Worm (Caenorhabditis elegans) whole organism, young adult: ENCODE measurements around the gene prk-1.

ENCODE experiments used
- B0261.1 ChIP-seq: sonication (generic microtip); optimal IDR thresholded peaks from 2 replicates; lab custom pipeline; 2016; ENCODE audit warnings: mild to moderate bottlenecking, missing genetic modification characterization, moderate library complexity, missing compliant biosample characterization
- D2030.7 ChIP-seq: fragments of 200-800 bp; sonication (Bioruptor generic); IDR thresholded peaks from 2 replicates; pipeline ENCODE4 v1.3.6; 2022; ENCODE audit warnings: missing genetic modification reagents, missing genetic modification characterization, missing compliant biosample characterization
- F10E7.11 ChIP-seq: sonication (generic microtip); optimal IDR thresholded peaks from 2 replicates; lab custom pipeline; 2017; ENCODE audit warnings: mild to moderate bottlenecking, missing genetic modification characterization, moderate library complexity, missing compliant biosample characterization
- F22D6.2 ChIP-seq: sonication (generic microtip); optimal IDR thresholded peaks from 2 replicates; lab custom pipeline; 2016; ENCODE audit warnings: mild to moderate bottlenecking, missing genetic modification characterization, missing compliant biosample characterization
- F23B12.7 ChIP-seq: sonication (generic microtip); optimal IDR thresholded peaks from 2 replicates; lab custom pipeline; 2017; ENCODE audit warnings: missing genetic modification characterization, mild to moderate bottlenecking, missing compliant biosample characterization, antibody characterized with exemption, moderate library complexity; ENCODE audit not compliant: insufficient read depth
- F33H1.4 ChIP-seq: fragments of 200-800 bp; sonication (Bioruptor generic); IDR thresholded peaks from 2 replicates; pipeline ENCODE4 v1.3.6; 2022; ENCODE audit warnings: missing genetic modification reagents, missing genetic modification characterization, missing compliant biosample characterization
- F39B2.1 ChIP-seq: fragments of 200-800 bp; sonication (Bioruptor generic); IDR thresholded peaks from 2 replicates; pipeline ENCODE4 v1.3.6; 2022; ENCODE audit warnings: missing genetic modification reagents, missing genetic modification characterization, missing compliant biosample characterization
- F52B5.7 ChIP-seq: sonication (generic microtip); optimal IDR thresholded peaks from 2 replicates; lab custom pipeline; 2016; ENCODE audit warnings: mild to moderate bottlenecking, missing genetic modification characterization, missing compliant biosample characterization
- K11D2.4 ChIP-seq: fragments of 200-800 bp; sonication (Bioruptor generic); IDR thresholded peaks from 2 replicates; pipeline ENCODE4 v1.3.6; 2022; ENCODE audit warnings: missing genetic modification reagents, missing genetic modification characterization, missing compliant biosample characterization
- K12H6.12 ChIP-seq: fragments of 200-800 bp; sonication (Bioruptor generic); optimal IDR thresholded peaks from 2 replicates; lab custom pipeline; 2018; ENCODE audit warnings: mild to moderate bottlenecking, missing genetic modification characterization, missing compliant biosample characterization
- Y53F4B.3 ChIP-seq: fragments of 200-800 bp; sonication (Bioruptor generic); IDR thresholded peaks from 2 replicates; pipeline ENCODE4 v1.3.6; 2022; ENCODE audit warnings: missing genetic modification reagents, missing genetic modification characterization, missing compliant biosample characterization
- ama-1 ChIP-seq, 3 experiments: fragments of 150-350 bp in 1 of 3; sonication (generic microtip) in 2 of 3; optimal IDR thresholded peaks; 2 replicates each; lab custom pipeline; 2014 to 2018; ENCODE audit warnings: missing biosample characterization in 2 of 3, missing genetic modification characterization in 2 of 3, missing genetic modification reagents in 2 of 3
- athp-1 ChIP-seq: sonication (generic microtip); optimal IDR thresholded peaks from 2 replicates; lab custom pipeline; 2017; ENCODE audit warnings: mild to moderate bottlenecking, missing genetic modification characterization, missing compliant biosample characterization
- attf-3 ChIP-seq: fragments of 200-800 bp; sonication (Bioruptor generic); conservative IDR thresholded peaks from 2 replicates; pipeline ENCODE4 v1.3.6; 2022; ENCODE audit warnings: missing genetic modification reagents, missing genetic modification characterization, missing compliant biosample characterization
- attf-6 ChIP-seq: fragments of 200-800 bp; sonication (Bioruptor generic); IDR thresholded peaks from 2 replicates; pipeline ENCODE4 v1.3.6; 2022; ENCODE audit warnings: missing genetic modification reagents, missing genetic modification characterization, missing compliant biosample characterization
- ceh-40 ChIP-seq: fragments of 200-800 bp; sonication (Bioruptor generic); IDR thresholded peaks from 2 replicates; pipeline ENCODE4 v1.3.6; 2022; ENCODE audit warnings: missing genetic modification characterization, missing compliant biosample characterization
- ceh-58 ChIP-seq: fragments of 200-800 bp; sonication (Bioruptor generic); IDR thresholded peaks from 2 replicates; pipeline ENCODE4 v1.3.6; 2022; ENCODE audit warnings: missing genetic modification characterization, missing compliant biosample characterization
- ceh-91 ChIP-seq: fragments of 200-800 bp; sonication (Bioruptor generic); IDR thresholded peaks from 2 replicates; pipeline ENCODE4 v1.3.6; 2022; ENCODE audit warnings: missing genetic modification reagents, missing genetic modification characterization, missing compliant biosample characterization
- dpff-1 ChIP-seq: sonication (generic microtip); optimal IDR thresholded peaks from 2 replicates; lab custom pipeline; 2017; ENCODE audit warnings: mild to moderate bottlenecking, missing genetic modification characterization, missing compliant biosample characterization
- efl-1 ChIP-seq: fragments of 150-350 bp; optimal IDR thresholded peaks from 2 replicates; lab custom pipeline; 2014; ENCODE audit warnings: missing biosample characterization, missing genetic modification reagents, missing genetic modification characterization
- egl-18 ChIP-seq: fragments of 200-800 bp; sonication (Bioruptor generic); IDR thresholded peaks from 2 replicates; pipeline ENCODE4 v1.3.6; 2022; ENCODE audit warnings: missing genetic modification reagents, missing genetic modification characterization, missing compliant biosample characterization
- egl-44 ChIP-seq: fragments of 200-800 bp; sonication (Bioruptor generic); IDR thresholded peaks from 2 replicates; pipeline ENCODE4 v1.3.6; 2022; ENCODE audit warnings: missing genetic modification reagents, missing genetic modification characterization, missing compliant biosample characterization
- ekl-4 ChIP-seq: fragments of 200-800 bp; sonication (Bioruptor generic); IDR thresholded peaks from 2 replicates; pipeline ENCODE4 v1.3.6; 2022; ENCODE audit warnings: missing genetic modification reagents, missing genetic modification characterization, missing compliant biosample characterization
- fkh-3 ChIP-seq: sonication (generic microtip); optimal IDR thresholded peaks from 2 replicates; lab custom pipeline; 2016; ENCODE audit warnings: mild to moderate bottlenecking, missing genetic modification characterization, missing compliant biosample characterization
- hmg-1.2 ChIP-seq: fragments of 200-800 bp; sonication (Bioruptor generic); IDR thresholded peaks from 2 replicates; pipeline ENCODE4 v1.3.6; 2022; ENCODE audit warnings: missing genetic modification reagents, missing genetic modification characterization, missing compliant biosample characterization
- hsf-1 ChIP-seq: fragments of 200-800 bp; sonication (Bioruptor generic); IDR thresholded peaks from 2 replicates; pipeline ENCODE4 v1.3.6; 2022; ENCODE audit warnings: missing genetic modification reagents, missing genetic modification characterization, missing compliant biosample characterization
- lag-1 ChIP-seq: fragments of 200-800 bp; sonication (Bioruptor generic); IDR thresholded peaks from 2 replicates; pipeline ENCODE4 v1.3.6; 2022; ENCODE audit warnings: missing genetic modification reagents, missing genetic modification characterization, missing compliant biosample characterization
- let-526 ChIP-seq: fragments of 200-800 bp; sonication (Bioruptor generic); IDR thresholded peaks from 2 replicates; pipeline ENCODE4 v1.3.6; 2022; ENCODE audit warnings: missing genetic modification reagents, missing genetic modification characterization, missing compliant biosample characterization
- let-607 ChIP-seq, 2 experiments: fragments of 200-800 bp in 1 of 2; sonication (Bioruptor generic) in 1 of 2; sonication (generic microtip) in 1 of 2; optimal IDR thresholded peaks; 2 replicates each; lab custom pipeline; 2016 to 2018; ENCODE audit warnings: mild to moderate bottlenecking in 2 of 2, missing compliant biosample characterization in 2 of 2, missing genetic modification characterization in 2 of 2, moderate library complexity in 2 of 2, missing genotype in 1 of 2
- lin-26 ChIP-seq: fragments of 200-800 bp; sonication (Bioruptor generic); IDR thresholded peaks from 2 replicates; pipeline ENCODE4 v1.3.6; 2022; ENCODE audit warnings: missing genetic modification reagents, missing genetic modification characterization, missing compliant biosample characterization
- lin-35 ChIP-seq, 3 experiments: fragments of 150-350 bp in 2 of 3; sonication (generic microtip) in 1 of 3; optimal IDR thresholded peaks; 2 replicates each; lab custom pipeline; 2014 to 2018; ENCODE audit warnings: missing biosample characterization in 3 of 3, missing genetic modification characterization in 3 of 3, missing genetic modification reagents in 3 of 3
- lir-1 ChIP-seq: fragments of 200-800 bp; sonication (Bioruptor generic); conservative IDR thresholded peaks from 2 replicates; pipeline ENCODE4 v1.3.6; 2022; ENCODE audit warnings: missing genetic modification reagents, missing genetic modification characterization, missing compliant biosample characterization
- madf-10 ChIP-seq: sonication (generic microtip); optimal IDR thresholded peaks from 2 replicates; lab custom pipeline; 2016; ENCODE audit warnings: mild to moderate bottlenecking, missing genetic modification characterization, missing compliant biosample characterization
- madf-6 ChIP-seq: fragments of 200-800 bp; sonication (Bioruptor generic); IDR thresholded peaks from 2 replicates; pipeline ENCODE4 v1.3.6; 2022; ENCODE audit warnings: missing genetic modification reagents, missing genetic modification characterization, missing compliant biosample characterization
- madf-8 ChIP-seq: fragments of 200-800 bp; sonication (Bioruptor generic); conservative IDR thresholded peaks from 2 replicates; pipeline ENCODE4 v1.3.6; 2022; ENCODE audit warnings: missing genetic modification reagents, missing genetic modification characterization, missing compliant biosample characterization
- nfya-2 ChIP-seq: fragments of 200-800 bp; sonication (Bioruptor generic); IDR thresholded peaks from 2 replicates; pipeline ENCODE4 v1.3.6; 2022; ENCODE audit warnings: missing genetic modification reagents, missing genetic modification characterization, missing compliant biosample characterization
- nhr-179 ChIP-seq: sonication (generic microtip); optimal IDR thresholded peaks from 2 replicates; lab custom pipeline; 2016; ENCODE audit warnings: mild to moderate bottlenecking, missing genetic modification characterization, missing compliant biosample characterization
- nhr-27 ChIP-seq: fragments of 200-800 bp; sonication (Bioruptor generic); optimal IDR thresholded peaks from 2 replicates; lab custom pipeline; 2018; ENCODE audit warnings: mild to moderate bottlenecking, missing genetic modification characterization, moderate library complexity, missing compliant biosample characterization
- pbrm-1 ChIP-seq: fragments of 200-800 bp; sonication (Bioruptor generic); IDR thresholded peaks from 2 replicates; pipeline ENCODE4 v1.3.6; 2022; ENCODE audit warnings: missing genetic modification reagents, missing genetic modification characterization, missing compliant biosample characterization
- rcor-1 ChIP-seq: fragments of 200-800 bp; sonication (Bioruptor generic); IDR thresholded peaks from 2 replicates; pipeline ENCODE4 v1.3.6; 2022; ENCODE audit warnings: missing genetic modification reagents, missing genetic modification characterization, missing compliant biosample characterization
- repo-1 ChIP-seq: sonication (generic microtip); optimal IDR thresholded peaks from 2 replicates; lab custom pipeline; 2017; ENCODE audit warnings: mild to moderate bottlenecking, missing genetic modification characterization, missing compliant biosample characterization
- rpc-1 ChIP-seq, 2 experiments: fragments of 150-350 bp in 1 of 2; sonication (generic microtip) in 1 of 2; optimal IDR thresholded peaks; 2 replicates each; lab custom pipeline; 2014 to 2018; ENCODE audit warnings: missing biosample characterization in 1 of 2, missing genetic modification characterization in 1 of 2, missing genetic modification reagents in 1 of 2, missing genotype in 1 of 2
- snpc-1.3 ChIP-seq: sonication (generic microtip); optimal IDR thresholded peaks from 2 replicates; lab custom pipeline; 2017; ENCODE audit warnings: missing genetic modification characterization, mild to moderate bottlenecking, missing compliant biosample characterization, antibody characterized with exemption, moderate library complexity, missing genotype, missing genetic modification reagents; ENCODE audit not compliant: insufficient read depth
- zfh-2 ChIP-seq: fragments of 200-800 bp; sonication (Bioruptor generic); conservative IDR thresholded peaks from 2 replicates; pipeline ENCODE4 v1.3.6; 2022; ENCODE audit warnings: missing genetic modification reagents, missing genetic modification characterization, missing compliant biosample characterization
- ztf-18 ChIP-seq: sonication (generic microtip); optimal IDR thresholded peaks from 2 replicates; lab custom pipeline; 2016; ENCODE audit warnings: missing genotype, mild to moderate bottlenecking, missing genetic modification characterization, missing compliant biosample characterization
- ztf-3 ChIP-seq: fragments of 200-800 bp; sonication (Bioruptor generic); optimal IDR thresholded peaks from 2 replicates; lab custom pipeline; 2018; ENCODE audit warnings: mild to moderate bottlenecking, missing genetic modification characterization, missing compliant biosample characterization

Gene prk-1

DNA sequence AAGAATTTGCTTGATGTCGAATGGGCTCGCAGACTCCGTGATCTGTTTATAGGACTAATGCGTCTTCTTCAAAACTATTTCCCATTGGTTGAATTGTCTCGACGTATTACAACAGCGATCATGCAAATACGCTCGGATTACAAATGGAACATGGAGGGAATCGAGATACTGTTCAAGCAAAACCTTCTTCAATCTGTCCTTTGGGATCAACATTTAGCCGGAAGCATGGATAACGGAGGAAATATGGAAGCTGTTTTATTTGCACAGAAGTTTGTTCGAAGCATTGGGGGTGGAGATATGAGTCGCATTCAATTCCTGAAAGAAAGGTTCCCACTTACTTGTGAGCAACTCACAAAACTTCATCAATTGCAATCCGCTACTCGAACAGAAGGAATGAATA is 34.2 kb upstream of the prk-1 start:
- TF ChIP-seq lin-26 (GFP tag; lab: Robert Waterston, UW) (no peak), fkh-3 (tag; lab: Kevin White, UChicago) (no peak), hsf-1 (GFP tag; lab: Robert Waterston, UW) (no peak), egl-18 (GFP tag; lab: Robert Waterston, UW) (no peak), lag-1 (GFP tag; lab: Robert Waterston, UW) (no peak), zfh-2 (GFP tag; lab: Robert Waterston, UW) (no peak), nfya-2 (no peak), madf-8 (GFP tag; lab: Robert Waterston, UW) (no peak), efl-1 (no peak), K11D2.4 (GFP tag; lab: Robert Waterston, UW) (no peak), pbrm-1 (no peak), F10E7.11 (tag; lab: Kevin White, UChicago) (no peak), ceh-40 (GFP tag; lab: Robert Waterston, UW) (no peak), B0261.1 (tag; lab: Kevin White, UChicago) (no peak)

DNA sequence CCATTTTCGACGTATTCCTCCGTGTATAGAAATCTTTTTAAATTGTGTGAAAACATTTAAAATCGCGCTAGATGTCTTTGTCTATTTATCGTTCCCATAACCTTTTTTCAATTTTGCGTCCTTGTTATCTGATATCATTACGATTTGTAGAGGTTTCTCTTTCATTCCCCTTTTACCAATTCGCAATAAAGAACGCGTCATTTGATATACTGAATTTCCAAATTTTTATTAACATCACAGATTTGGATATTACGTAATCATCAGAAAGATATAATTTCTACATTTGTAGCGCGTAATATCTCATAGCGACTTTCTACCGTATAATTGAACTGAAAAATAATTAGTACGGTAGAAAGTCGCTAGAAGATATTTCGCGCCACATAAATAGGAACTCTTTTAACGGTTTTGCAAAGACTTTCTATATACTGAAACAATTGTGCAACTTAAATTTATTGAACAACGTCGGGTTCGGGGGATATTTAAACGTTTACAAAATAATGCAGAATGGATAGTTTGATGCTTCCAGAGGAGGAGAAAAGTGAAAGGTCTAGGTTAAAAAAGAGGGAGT is 31.2 kb upstream of the prk-1 start:
- TF ChIP-seq ama-1 (optimal IDR thresholded peaks at IDR 0.05; lab: Kevin White, UChicago) (no peak), ama-1 (GFP tag; optimal IDR thresholded peaks at IDR 0.05; lab: Kevin White, UChicago) (peak in 1 of 2 experiments; percentile 75), nhr-27 (tag; lab: Kevin White, UChicago) (no peak), rpc-1 (optimal IDR thresholded peaks at IDR 0.05; lab: Kevin White, UChicago) (no peak), rpc-1 (tag; optimal IDR thresholded peaks at IDR 0.05; lab: Kevin White, UChicago) (no peak), F23B12.7 (tag; lab: Kevin White, UChicago) (no peak), madf-6 (GFP tag; lab: Robert Waterston, UW) (peak; percentile 76), lir-1 (no peak), ceh-58 (GFP tag; lab: Robert Waterston, UW) (no peak), let-607 (tag; optimal IDR thresholded peaks at IDR 0.05; lab: Kevin White, UChicago) (no peak), nhr-179 (tag; lab: Kevin White, UChicago) (no peak), F33H1.4 (GFP tag; lab: Robert Waterston, UW) (peak; percentile 61), attf-6 (GFP tag; lab: Robert Waterston, UW) (no peak), K12H6.12 (no peak), rcor-1 (GFP tag; lab: Robert Waterston, UW) (no peak), F39B2.1 (GFP tag; lab: Robert Waterston, UW) (0 out of 2 replicates have a peak, but pooled peaks have one; percentile 13), attf-3 (GFP tag; lab: Robert Waterston, UW) (no peak), D2030.7 (no peak), ztf-3 (GFP tag; lab: Kevin White, UChicago) (no peak), ekl-4 (GFP tag; lab: Robert Waterston, UW) (peak; percentile 70), athp-1 (tag; lab: Kevin White, UChicago) (peak; percentile 71), efl-1 (peak; percentile 64), F22D6.2 (tag; lab: Kevin White, UChicago) (no peak), egl-18 (GFP tag; lab: Robert Waterston, UW) (no peak), let-526 (GFP tag; lab: Robert Waterston, UW) (no peak), repo-1 (tag; lab: Kevin White, UChicago) (peak; percentile 5), ztf-18 (tag; lab: Kevin White, UChicago) (no peak), B0261.1 (tag; lab: Kevin White, UChicago) (no peak), lin-35 (GFP tag; optimal IDR thresholded peaks at IDR 0.05; lab: Kevin White, UChicago) (peak in 1 of 3 experiments; percentile 38), ceh-91 (GFP tag; lab: Robert Waterston, UW) (peak; percentile 72), Y53F4B.3 (GFP tag; lab: Robert Waterston, UW) (no peak), hmg-1.2 (GFP tag; lab: Robert Waterston, UW) (no peak; the same call in none of the 2 replicates), egl-44 (GFP tag; lab: Robert Waterston, UW) (no peak), fkh-3 (tag; lab: Kevin White, UChicago) (no peak), dpff-1 (peak; percentile 40), snpc-1.3 (tag; lab: Kevin White, UChicago) (peak; percentile 25), madf-10 (tag; lab: Kevin White, UChicago) (no peak), F52B5.7 (tag; lab: Kevin White, UChicago) (no peak)
